Worm (Caenorhabditis elegans) whole organism, L1 larva: ENCODE results near the gene vab-19.

Experiments used
- C04F5.9 ChIP-seq: sonication (generic microtip); optimal IDR thresholded peaks from 2 replicates; lab custom pipeline; 2016; ENCODE audit warnings: missing genetic modification characterization, missing compliant biosample characterization
- C16A3.4 ChIP-seq: fragments of 150-350 bp; optimal IDR thresholded peaks from 2 replicates; lab custom pipeline; 2014; ENCODE audit warnings: missing biosample characterization, missing genetic modification characterization
- F16B12.6 ChIP-seq: fragments of 150-350 bp; optimal IDR thresholded peaks from 2 replicates; lab custom pipeline; 2014; ENCODE audit warnings: missing biosample characterization, missing genetic modification characterization
- Y116A8C.19 ChIP-seq: sonication (generic microtip); optimal IDR thresholded peaks from 2 replicates; lab custom pipeline; 2016; ENCODE audit warnings: missing compliant biosample characterization, missing genetic modification characterization, borderline replicate concordance
- alr-1 ChIP-seq: fragments of 200-800 bp; sonication (Bioruptor generic); optimal IDR thresholded peaks from 2 replicates; lab custom pipeline; 2018; ENCODE audit warnings: borderline replicate concordance, mild to moderate bottlenecking, missing genetic modification characterization, missing compliant biosample characterization
- blmp-1 ChIP-seq: fragments of 150-350 bp; optimal IDR thresholded peaks from 2 replicates; lab custom pipeline; 2014; ENCODE audit warnings: missing biosample characterization, missing genetic modification characterization
- ceh-8 ChIP-seq: fragments of 200-800 bp; sonication (Bioruptor generic); optimal IDR thresholded peaks from 2 replicates; lab custom pipeline; 2018; ENCODE audit warnings: mild to moderate bottlenecking, missing genetic modification characterization, moderate library complexity, missing compliant biosample characterization
- ces-1 ChIP-seq: fragments of 150-350 bp; optimal IDR thresholded peaks from 2 replicates; lab custom pipeline; 2014; ENCODE audit warnings: missing biosample characterization, missing genetic modification reagents, missing genetic modification characterization
- dpl-1 ChIP-seq, 3 experiments: fragments of 150-350 bp in 2 of 3; sonication (generic microtip) in 1 of 3; optimal IDR thresholded peaks; 2 replicates each; lab custom pipeline; 2014 to 2017; ENCODE audit warnings: missing biosample characterization in 3 of 3, missing genetic modification characterization in 3 of 3, missing genetic modification reagents in 3 of 3
- efl-1 ChIP-seq, 4 experiments: fragments of 150-350 bp; optimal IDR thresholded peaks in 3 of 4; peaks in 1 of 4; 1 replicate in 1 of 4; 2 replicates in 3 of 4; lab custom pipeline; 2014; ENCODE audit warnings: missing biosample characterization in 2 of 4, missing genetic modification characterization in 2 of 4, missing genetic modification reagents in 2 of 4
- egl-27 ChIP-seq, 2 experiments: fragments of 150-350 bp in 1 of 2; sonication (generic microtip); optimal IDR thresholded peaks; 3 replicates each; lab custom pipeline; 2017 to 2018; ENCODE audit warnings: missing biosample characterization in 2 of 2, missing genetic modification characterization in 2 of 2, missing genetic modification reagents in 2 of 2
- elt-2 ChIP-seq: sonication (generic microtip); optimal IDR thresholded peaks from 2 replicates; lab custom pipeline; 2016; ENCODE audit warnings: missing genetic modification characterization, mild to moderate bottlenecking, inconsistent platforms, missing compliant biosample characterization, missing genetic modification reagents
- elt-3 ChIP-seq, 6 experiments: fragments of 150-350 bp in 1 of 6; sonication (generic microtip); optimal IDR thresholded peaks; 2 replicates each; lab custom pipeline; 2017 to 2018; ENCODE audit warnings: missing biosample characterization in 6 of 6, missing genetic modification characterization in 6 of 6, inconsistent platforms in 1 of 6
- fos-1 ChIP-seq: fragments of 150-350 bp; optimal IDR thresholded peaks from 2 replicates; lab custom pipeline; 2014; ENCODE audit warnings: missing biosample characterization, missing genetic modification characterization
- hlh-4 ChIP-seq: sonication (generic microtip); optimal IDR thresholded peaks from 2 replicates; lab custom pipeline; 2016; ENCODE audit warnings: mild to moderate bottlenecking, missing genetic modification characterization, missing compliant biosample characterization
- irx-1 ChIP-seq: sonication (generic microtip); optimal IDR thresholded peaks from 2 replicates; lab custom pipeline; 2016; ENCODE audit warnings: missing genetic modification characterization, missing compliant biosample characterization
- lin-14 ChIP-seq: fragments of 200-800 bp; sonication (Bioruptor generic); optimal IDR thresholded peaks from 2 replicates; lab custom pipeline; 2018; ENCODE audit warnings: mild to moderate bottlenecking, missing genetic modification characterization, moderate library complexity, missing compliant biosample characterization
- lin-15B ChIP-seq: fragments of 150-350 bp; sonication (generic microtip); optimal IDR thresholded peaks from 3 replicates; lab custom pipeline; 2014; ENCODE audit warnings: missing biosample characterization, missing genetic modification characterization
- lin-35 ChIP-seq, 2 experiments: fragments of 150-350 bp; optimal IDR thresholded peaks; 2 replicates each; lab custom pipeline; 2014; ENCODE audit warnings: missing biosample characterization in 2 of 2, missing genetic modification characterization in 2 of 2, missing genetic modification reagents in 2 of 2
- lir-3 ChIP-seq: sonication (generic microtip); optimal IDR thresholded peaks from 2 replicates; lab custom pipeline; 2016; ENCODE audit warnings: mild to moderate bottlenecking, missing genetic modification characterization, moderate library complexity, missing compliant biosample characterization; ENCODE audit not compliant: poor library complexity
- lsy-2 ChIP-seq, 2 experiments: fragments of 150-350 bp; optimal IDR thresholded peaks; 2 replicates each; lab custom pipeline; 2014; ENCODE audit warnings: missing biosample characterization in 2 of 2, missing genetic modification characterization in 2 of 2
- nhr-19 ChIP-seq: fragments of 200-800 bp; sonication (Bioruptor generic); conservative IDR thresholded peaks from 2 replicates; pipeline ENCODE4 v1.3.6; 2022; ENCODE audit warnings: missing genetic modification characterization, missing compliant biosample characterization
- nhr-84 ChIP-seq: sonication (generic microtip); optimal IDR thresholded peaks from 2 replicates; lab custom pipeline; 2017; ENCODE audit warnings: missing biosample characterization, missing genetic modification characterization
- nhr-90 ChIP-seq: sonication (generic microtip); optimal IDR thresholded peaks from 2 replicates; lab custom pipeline; 2016; ENCODE audit warnings: mild to moderate bottlenecking, missing genetic modification characterization, missing compliant biosample characterization; ENCODE audit not compliant: poor library complexity
- pax-3 ChIP-seq: fragments of 200-800 bp; sonication (Bioruptor generic); optimal IDR thresholded peaks from 2 replicates; lab custom pipeline; 2018; ENCODE audit warnings: mild to moderate bottlenecking, missing genetic modification characterization, moderate library complexity, missing compliant biosample characterization
- rnt-1 ChIP-seq: sonication (generic microtip); optimal IDR thresholded peaks from 2 replicates; lab custom pipeline; 2016; ENCODE audit warnings: mild to moderate bottlenecking, missing genetic modification characterization, moderate library complexity, missing compliant biosample characterization
- skn-1 ChIP-seq: fragments of 150-350 bp; optimal IDR thresholded peaks from 2 replicates; lab custom pipeline; 2014; ENCODE audit warnings: missing biosample characterization, missing genetic modification characterization
- sox-4 ChIP-seq: sonication (generic microtip); optimal IDR thresholded peaks from 2 replicates; lab custom pipeline; 2016; ENCODE audit warnings: missing genetic modification characterization, missing compliant biosample characterization
- unc-98 ChIP-seq: fragments of 200-800 bp; sonication (Bioruptor generic); IDR thresholded peaks from 2 replicates; pipeline ENCODE4 v1.3.6; 2022; ENCODE audit warnings: missing genetic modification characterization, missing compliant biosample characterization
- vab-15 ChIP-seq: sonication (generic microtip); optimal IDR thresholded peaks from 2 replicates; lab custom pipeline; 2017; ENCODE audit warnings: missing genotype, mild to moderate bottlenecking, missing genetic modification characterization, missing compliant biosample characterization
- xbp-1 ChIP-seq: sonication (generic microtip); optimal IDR thresholded peaks from 2 replicates; lab custom pipeline; 2016; ENCODE audit warnings: missing genetic modification characterization, missing compliant biosample characterization
- ztf-11 ChIP-seq, 2 experiments: sonication (generic microtip); optimal IDR thresholded peaks; 2 replicates each; lab custom pipeline; 2016 to 2017; ENCODE audit warnings: missing genetic modification characterization in 2 of 2, missing biosample characterization in 1 of 2, missing compliant biosample characterization in 1 of 2
- ztf-4 ChIP-seq: fragments of 150-350 bp; optimal IDR thresholded peaks from 2 replicates; lab custom pipeline; 2014; ENCODE audit warnings: missing biosample characterization, missing genetic modification characterization

vab-19 gene

DNA sequence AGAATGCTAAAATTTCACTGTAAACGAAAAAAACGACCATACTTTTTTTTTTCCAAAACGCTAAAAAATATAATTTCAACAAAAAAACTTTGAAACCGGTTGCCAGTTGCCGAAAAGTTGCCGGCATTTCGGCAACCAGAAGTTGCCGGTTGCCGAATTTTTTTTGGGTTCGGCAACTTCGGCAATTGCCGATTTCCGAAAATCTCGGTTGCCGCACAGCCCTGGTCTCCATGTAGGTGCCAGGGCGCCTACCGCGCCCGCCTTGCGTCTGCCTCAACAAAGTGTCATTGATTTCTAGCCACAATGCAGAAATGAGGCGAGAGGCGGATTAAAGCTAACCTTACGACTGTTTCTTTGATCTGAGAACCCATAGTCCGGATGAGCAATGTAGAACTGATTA is 32.0 kb upstream of the vab-19 start:
- TF ChIP-seq skn-1 (tag; lab: Kevin White, UChicago): no peak
- no peak for TF ChIP-seq vab-15 (tag; lab: Kevin White, UChicago)
- no peak for TF ChIP-seq egl-27 (tag; optimal IDR thresholded peaks at IDR 0.05; lab: Kevin White, UChicago)
- TF ChIP-seq blmp-1: no peak
- TF ChIP-seq xbp-1 (tag; lab: Kevin White, UChicago): no peak
- TF ChIP-seq nhr-84 (tag; lab: Kevin White, UChicago): no peak

DNA sequence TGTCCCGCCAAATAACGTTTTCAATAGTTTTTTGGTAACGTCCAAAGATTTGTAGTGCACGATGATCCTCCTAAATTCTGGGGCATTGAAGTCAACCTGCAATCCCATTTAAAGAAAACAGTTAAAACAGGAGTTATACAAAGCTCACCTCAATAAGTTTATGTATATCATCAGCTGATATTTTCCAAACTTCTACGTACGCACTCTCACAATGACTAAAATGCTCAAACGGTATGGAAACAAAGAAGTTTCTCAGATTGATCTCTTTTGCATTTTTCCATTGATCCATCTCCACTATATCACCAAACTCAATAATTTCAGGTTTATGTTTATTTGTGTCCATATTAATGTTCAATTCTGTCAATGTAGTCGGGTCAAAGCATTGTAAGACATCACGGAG is 31.5 kb upstream of the vab-19 start:
- TF ChIP-seq unc-98 (no peak), efl-1 (optimal IDR thresholded peaks at IDR 0.05; lab: Kevin White, UChicago) (no peak), efl-1 (GFP tag; optimal IDR thresholded peaks at IDR 0.05 in 1 of 2; lab: Kevin White, UChicago) (peak in 1 of 2 experiments; percentile 55)

DNA sequence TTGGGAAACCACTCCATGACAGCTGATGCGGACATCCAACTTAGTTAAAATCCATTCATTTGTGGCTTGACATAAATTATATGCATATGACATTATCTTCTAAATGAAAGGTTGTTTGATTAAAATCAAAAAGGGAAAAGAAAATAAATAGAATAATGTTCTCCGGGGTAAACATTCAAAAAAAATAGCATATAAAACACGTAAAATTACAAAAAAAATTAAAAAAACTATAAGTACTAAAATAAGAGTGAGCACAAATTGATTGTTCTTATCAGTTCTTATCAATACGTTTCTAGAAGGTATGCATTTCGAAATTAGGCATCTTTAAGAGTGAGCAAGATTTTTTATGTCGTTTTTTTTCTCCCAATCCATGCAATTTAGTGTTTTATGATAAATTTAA is 30.4 kb upstream of the vab-19 start, which contains the start of gene fbxa-182:
Gene fbxa-182 (minus strand): TSS at position 101 of the 400 bp plus-strand sequence.
- TF ChIP-seq lir-3 (tag; lab: Kevin White, UChicago): no peak
- no peak for TF ChIP-seq rnt-1 (tag; lab: Kevin White, UChicago)
- peak; percentile 10 for TF ChIP-seq elt-2 (tag; lab: Kevin White, UChicago)

DNA sequence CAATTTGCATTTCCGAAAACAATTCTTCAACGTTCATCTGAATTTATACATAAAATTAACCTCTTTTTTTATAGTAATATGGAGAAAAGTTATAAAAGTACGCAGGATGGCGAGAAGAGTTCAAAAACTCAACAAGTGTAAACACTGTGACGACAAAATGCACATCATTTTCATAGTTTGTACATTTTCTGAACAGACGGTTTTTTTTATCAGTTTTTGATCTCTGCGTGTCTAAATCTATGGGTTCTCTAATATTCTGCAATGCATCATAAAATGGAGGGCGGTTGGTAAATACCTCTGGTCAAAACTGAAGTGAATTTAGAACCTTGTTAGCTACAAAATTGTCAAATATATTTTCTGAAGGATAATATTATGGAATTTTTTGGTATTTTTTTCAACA is 27.6 kb upstream of the vab-19 start, which contains the start of gene fbxa-4:
Gene fbxa-4 (minus strand): TSS at position 93 of the 400 bp plus-strand sequence.
- TF ChIP-seq dpl-1 (GFP tag; optimal IDR thresholded peaks at IDR 0.05; lab: Kevin White, UChicago) (peak in 1 of 3 experiments; percentile 4), elt-3 (tag; optimal IDR thresholded peaks at IDR 0.05; lab: Kevin White, UChicago) (no peak), lin-35 (GFP tag; optimal IDR thresholded peaks at IDR 0.05; lab: Kevin White, UChicago) (peak in 1 of 2 experiments; percentile 51), F16B12.6 (peak; percentile 44), Y116A8C.19 (tag; lab: Kevin White, UChicago) (no peak), efl-1 (optimal IDR thresholded peaks at IDR 0.05; lab: Kevin White, UChicago) (peak in 1 of 2 experiments; percentile 27), efl-1 (GFP tag; optimal IDR thresholded peaks at IDR 0.05 in 1 of 2; lab: Kevin White, UChicago) (peak in 1 of 2 experiments; percentile 35), lsy-2 (tag; optimal IDR thresholded peaks at IDR 0.05; lab: Kevin White, UChicago) (peak in 1 of 2 experiments; percentile 15), nhr-90 (tag; lab: Kevin White, UChicago) (peak; percentile 11), elt-2 (tag; lab: Kevin White, UChicago) (peak; percentile 65)

DNA sequence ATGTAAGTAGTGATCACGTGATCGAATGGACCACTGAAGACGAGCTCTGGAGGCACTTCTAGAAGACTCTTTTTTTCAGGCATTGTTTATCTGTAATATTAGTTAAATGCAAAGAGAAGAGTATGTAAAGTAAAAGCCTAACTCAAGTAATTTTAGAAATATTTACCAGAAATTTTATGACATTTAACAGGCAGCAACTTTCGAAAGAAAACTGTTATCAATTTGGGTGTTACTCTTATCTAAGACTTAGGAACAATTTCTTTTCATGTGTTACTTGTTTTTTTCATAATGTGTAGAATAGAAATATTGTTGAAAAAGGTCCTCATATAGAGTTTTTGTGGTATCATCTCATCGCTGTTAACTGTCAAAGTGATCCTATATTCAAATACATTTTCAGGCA is 25.2 kb upstream of the vab-19 start, which contains the start of the genes F42G2.5 and F42G2.7:
Gene F42G2.5 (minus strand): TSS at position 101 of the 400 bp plus-strand sequence.
Gene F42G2.7 (plus strand): TSS at position 270 of the 400 bp plus-strand sequence.
- no peak for TF ChIP-seq dpl-1 (GFP tag; optimal IDR thresholded peaks at IDR 0.05; lab: Kevin White, UChicago)
- no peak for TF ChIP-seq irx-1 (tag; lab: Kevin White, UChicago)
- TF ChIP-seq lir-3 (tag; lab: Kevin White, UChicago): no peak
- no peak for TF ChIP-seq C04F5.9 (tag; lab: Kevin White, UChicago)
- TF ChIP-seq lin-14 (GFP tag; lab: Kevin White, UChicago): no peak
- TF ChIP-seq nhr-19 (GFP tag; lab: Robert Waterston, UW): no peak
- TF ChIP-seq pax-3 (tag; lab: Kevin White, UChicago): no peak
- no peak for TF ChIP-seq sox-4 (tag; lab: Kevin White, UChicago)
- TF ChIP-seq elt-3 (tag; optimal IDR thresholded peaks at IDR 0.05; lab: Kevin White, UChicago): no peak
- TF ChIP-seq elt-2 (tag; lab: Kevin White, UChicago): no peak
- TF ChIP-seq ztf-11 (tag; optimal IDR thresholded peaks at IDR 0.05; lab: Kevin White, UChicago): no peak
- no peak for TF ChIP-seq fos-1 (tag; lab: Kevin White, UChicago)

DNA sequence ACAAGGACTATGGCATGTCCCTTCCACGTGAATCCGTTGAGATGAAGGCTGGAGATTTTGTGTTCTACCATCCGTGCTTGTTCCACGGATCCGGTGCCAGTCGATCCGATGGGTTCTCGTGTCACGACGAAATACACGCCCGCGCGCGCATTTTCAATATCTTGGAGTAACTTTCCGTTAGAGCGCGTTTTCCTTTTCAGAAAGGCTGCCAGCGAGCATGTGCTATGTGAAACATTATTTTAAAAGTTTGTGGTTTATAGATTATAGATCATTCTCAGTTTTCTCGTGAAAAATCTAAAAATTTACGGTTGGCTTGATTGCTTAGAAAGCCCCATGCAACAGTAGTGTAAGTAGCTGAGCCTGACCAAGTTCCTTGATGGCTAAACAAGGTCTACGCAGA is 24.2 kb upstream of the vab-19 start, which contains the start of gene fbxc-20:
Gene fbxc-20 (plus strand): TSS at position 301 of the 400 bp plus-strand sequence.
- TF ChIP-seq alr-1 (tag; lab: Kevin White, UChicago) (no peak), ceh-8 (GFP tag; lab: Kevin White, UChicago) (no peak), hlh-4 (tag; lab: Kevin White, UChicago) (no peak), unc-98 (no peak), C16A3.4 (no peak), ztf-4 (no peak), lin-15B (tag; lab: Kevin White, UChicago) (no peak), ces-1 (GFP tag; lab: Kevin White, UChicago) (no peak)
